Fruit fly (Drosophila melanogaster) whole organism, adult: ENCODE data around the gene CG9500.

Experiments used
- Mnt ChIP-seq: fragments of 200-800 bp; sonication (Bioruptor generic); optimal IDR thresholded peaks from 2 replicates; lab custom pipeline; 2016; ENCODE audit warnings: missing biosample characterization, mild to moderate bottlenecking, missing genetic modification characterization
- bab1 ChIP-seq: fragments of 200-800 bp; sonication (Bioruptor generic); optimal IDR thresholded peaks from 3 replicates; lab custom pipeline; 2019; ENCODE audit warnings: missing biosample characterization, mild to moderate bottlenecking, missing genetic modification characterization, moderate library complexity
- cnc ChIP-seq, 2 experiments: fragments of >200 bp; optimal IDR thresholded peaks; 2 replicates each; lab custom pipeline; 2017

- TF ChIP-seq cnc (optimal IDR thresholded peaks at IDR 0.05; lab: Kevin White, UChicago) = no peak
- no peak for TF ChIP-seq bab1
- TF ChIP-seq Mnt = peak; percentile 33
Observed at dm6 chr2L:6338367-6338975, 19.6 kb downstream of the CG9500 start, which contains the start of the genes Pez and Cpr.
